Fruit fly (Drosophila melanogaster) whole organism: ENCODE results near the gene MetRS-m.

Source experiments
- CG8478 ChIP-seq: fragments of >200 bp; optimal IDR thresholded peaks from 2 replicates; lab custom pipeline; 2018; ENCODE audit warnings: inconsistent platforms
- Dll ChIP-seq: fragments of >200 bp; optimal IDR thresholded peaks from 2 replicates; lab custom pipeline; 2017
- EcR ChIP-seq, 2 experiments: fragments of >200 bp; optimal IDR thresholded peaks; 2 replicates each; lab custom pipeline; 2017; ENCODE audit warnings: missing biosample characterization in 2 of 2, missing genetic modification characterization in 2 of 2, missing genetic modification reagents in 2 of 2
- pan ChIP-seq: fragments of >200 bp; optimal IDR thresholded peaks from 2 replicates; lab custom pipeline; 2017
- psq ChIP-seq: fragments of >200 bp; optimal IDR thresholded peaks from 2 replicates; lab custom pipeline; 2017

dm6 chr3R:14259821-14260220, at the start of gene MetRS-m:
- no peak for TF ChIP-seq CG8478 (lab: Kevin White, UChicago)
- TF ChIP-seq EcR (GFP tag; optimal IDR thresholded peaks at IDR 0.05; lab: Kevin White, UChicago), result no peak
- TF ChIP-seq psq (lab: Kevin White, UChicago), result no peak
- TF ChIP-seq pan (lab: Kevin White, UChicago), result no peak
- no peak for TF ChIP-seq Dll (lab: Kevin White, UChicago)
